Worm (Caenorhabditis elegans) whole organism, L4 larva: ENCODE measurements around the gene Y67D8B.2.

ENCODE experiments used
- D1046.2 ChIP-seq: fragments of 200-800 bp; sonication (Bioruptor generic); IDR thresholded peaks from 2 replicates; pipeline ENCODE4 v1.3.6; 2022; ENCODE audit warnings: missing genetic modification characterization, missing compliant biosample characterization
- F10B5.3 ChIP-seq: sonication (generic microtip); optimal IDR thresholded peaks from 2 replicates; lab custom pipeline; 2016; ENCODE audit warnings: mild to moderate bottlenecking, missing genetic modification characterization, missing compliant biosample characterization
- F26F4.8 ChIP-seq: fragments of 200-800 bp; sonication (Bioruptor generic); conservative IDR thresholded peaks from 2 replicates; pipeline ENCODE4 v1.3.6; 2022; ENCODE audit warnings: missing genetic modification characterization, missing compliant biosample characterization
- F37D6.2 ChIP-seq: sonication (generic microtip); optimal IDR thresholded peaks from 2 replicates; lab custom pipeline; 2016; ENCODE audit warnings: mild to moderate bottlenecking, missing genetic modification characterization, missing compliant biosample characterization
- F44E2.7 ChIP-seq: fragments of 200-800 bp; sonication (Bioruptor generic); IDR thresholded peaks from 2 replicates; pipeline ENCODE4 v2.1.2; 2022; ENCODE audit warnings: missing genetic modification characterization, missing compliant biosample characterization
- T26A8.4 ChIP-seq: fragments of 200-800 bp; sonication (Bioruptor generic); IDR thresholded peaks from 2 replicates; pipeline ENCODE4 v1.3.6; 2022; ENCODE audit warnings: missing genetic modification characterization, missing compliant biosample characterization
- Y105C5A.15 ChIP-seq: fragments of 200-800 bp; sonication (Bioruptor generic); IDR thresholded peaks from 2 replicates; pipeline ENCODE4 v1.3.6; 2022; ENCODE audit warnings: missing genetic modification characterization, missing compliant biosample characterization
- Y48G9A.11 ChIP-seq: fragments of 200-800 bp; sonication (Bioruptor generic); IDR thresholded peaks from 2 replicates; pipeline ENCODE4 v1.3.6; 2022; ENCODE audit warnings: missing genetic modification reagents, missing genetic modification characterization, missing compliant biosample characterization
- ZK546.5 ChIP-seq, 2 experiments: sonication (generic microtip); optimal IDR thresholded peaks; 2 replicates each; lab custom pipeline; 2017; ENCODE audit warnings: missing biosample characterization in 2 of 2, missing genetic modification characterization in 2 of 2
- aha-1 ChIP-seq: fragments of 150-350 bp; peaks from one replicate; lab custom pipeline; 2014; ENCODE audit warnings: missing biosample characterization, missing genetic modification characterization
- ceh-20 ChIP-seq: fragments of 200-800 bp; sonication (Bioruptor generic); IDR thresholded peaks from 2 replicates; pipeline ENCODE4 v1.3.6; 2022; ENCODE audit warnings: missing genetic modification reagents, missing genetic modification characterization, missing compliant biosample characterization
- ceh-32 ChIP-seq: sonication (generic microtip); optimal IDR thresholded peaks from 2 replicates; lab custom pipeline; 2016; ENCODE audit warnings: mild to moderate bottlenecking, missing genetic modification characterization, missing compliant biosample characterization; ENCODE audit not compliant: poor library complexity
- ceh-44 ChIP-seq: fragments of 200-800 bp; sonication (Bioruptor generic); IDR thresholded peaks from 2 replicates; pipeline ENCODE4 v1.3.6; 2022; ENCODE audit warnings: missing genetic modification reagents, missing genetic modification characterization, missing compliant biosample characterization
- ceh-62 ChIP-seq: sonication (generic microtip); optimal IDR thresholded peaks from 2 replicates; lab custom pipeline; 2017; ENCODE audit warnings: missing biosample characterization, missing genetic modification characterization
- cey-2 ChIP-seq: sonication (generic microtip); optimal IDR thresholded peaks from 3 replicates; lab custom pipeline; 2017; ENCODE audit warnings: missing genetic modification characterization, mild to moderate bottlenecking, missing compliant biosample characterization, antibody characterized with exemption, borderline replicate concordance; ENCODE audit not compliant: insufficient read depth
- daf-16 ChIP-seq, 3 experiments: sonication (generic microtip); optimal IDR thresholded peaks; 2 replicates each; lab custom pipeline; 2016 to 2017; ENCODE audit warnings: missing genetic modification characterization in 3 of 3, missing genetic modification reagents in 3 of 3, mild to moderate bottlenecking in 2 of 3, missing compliant biosample characterization in 2 of 3, missing biosample characterization in 1 of 3, moderate library complexity in 1 of 3
- dmd-9 ChIP-seq: fragments of 200-800 bp; sonication (Bioruptor generic); IDR thresholded peaks from 2 replicates; pipeline ENCODE4 v1.3.6; 2022; ENCODE audit warnings: missing genetic modification reagents, missing genetic modification characterization, missing compliant biosample characterization
- dpl-1 ChIP-seq: fragments of 150-350 bp; optimal IDR thresholded peaks from 2 replicates; lab custom pipeline; 2014; ENCODE audit warnings: missing biosample characterization, missing genetic modification reagents, missing genetic modification characterization
- dve-1 ChIP-seq: sonication (generic microtip); optimal IDR thresholded peaks from 2 replicates; lab custom pipeline; 2017; ENCODE audit warnings: antibody characterized with exemption, mild to moderate bottlenecking, missing genetic modification characterization, missing compliant biosample characterization; ENCODE audit not compliant: insufficient read depth
- fos-1 ChIP-seq: fragments of 150-350 bp; optimal IDR thresholded peaks from 2 replicates; lab custom pipeline; 2014; ENCODE audit warnings: missing biosample characterization, missing genetic modification characterization
- hlh-30 ChIP-seq: sonication (generic microtip); optimal IDR thresholded peaks from 2 replicates; lab custom pipeline; 2017; ENCODE audit warnings: antibody characterized with exemption, mild to moderate bottlenecking, missing genetic modification characterization, missing compliant biosample characterization; ENCODE audit not compliant: insufficient read depth
- lin-1 ChIP-seq: fragments of 200-800 bp; sonication (Bioruptor generic); IDR thresholded peaks from 2 replicates; pipeline ENCODE4 v1.3.6; 2022; ENCODE audit warnings: missing genetic modification reagents, missing genetic modification characterization, missing compliant biosample characterization
- lin-13 ChIP-seq: fragments of 150-350 bp; optimal IDR thresholded peaks from 2 replicates; lab custom pipeline; 2014; ENCODE audit warnings: missing biosample characterization, missing genetic modification reagents, missing genetic modification characterization
- lin-29 ChIP-seq: fragments of 200-800 bp; sonication (Bioruptor generic); IDR thresholded peaks from 2 replicates; pipeline ENCODE4 v1.3.6; 2022; ENCODE audit warnings: missing genetic modification reagents, missing genetic modification characterization, missing compliant biosample characterization
- lin-39 ChIP-seq: fragments of 150-350 bp; optimal IDR thresholded peaks from 2 replicates; lab custom pipeline; 2014; ENCODE audit warnings: missing biosample characterization, missing genetic modification reagents, missing genetic modification characterization
- lsy-2 ChIP-seq, 2 experiments: fragments of 150-350 bp in 1 of 2; sonication (generic microtip) in 1 of 2; optimal IDR thresholded peaks; 2 replicates each; lab custom pipeline; 2014 to 2017; ENCODE audit warnings: missing biosample characterization in 2 of 2, missing genetic modification characterization in 2 of 2
- madf-5 ChIP-seq, 2 experiments: fragments of 200-800 bp; sonication (Bioruptor generic); IDR thresholded peaks; 2 replicates each; pipeline ENCODE4 v1.3.6; 2022; ENCODE audit warnings: missing compliant biosample characterization in 2 of 2, missing genetic modification characterization in 2 of 2
- madf-9 ChIP-seq: fragments of 200-800 bp; sonication (Bioruptor generic); conservative IDR thresholded peaks from 2 replicates; pipeline ENCODE4 v1.3.6; 2022; ENCODE audit warnings: missing genetic modification reagents, missing genetic modification characterization, missing compliant biosample characterization
- mdl-1 ChIP-seq, 2 experiments: fragments of 150-350 bp in 1 of 2; sonication (generic microtip) in 1 of 2; optimal IDR thresholded peaks; 2 replicates each; lab custom pipeline; 2014 to 2017; ENCODE audit warnings: missing biosample characterization in 2 of 2, missing genetic modification characterization in 2 of 2
- mxl-3 ChIP-seq: fragments of 200-800 bp; sonication (Bioruptor generic); optimal IDR thresholded peaks from 2 replicates; lab custom pipeline; 2018; ENCODE audit warnings: mild to moderate bottlenecking, missing genetic modification characterization, missing compliant biosample characterization
- nhr-10 ChIP-seq: fragments of 150-350 bp; optimal IDR thresholded peaks from 2 replicates; lab custom pipeline; 2014; ENCODE audit warnings: missing biosample characterization, missing genetic modification characterization
- nhr-11 ChIP-seq: fragments of 150-350 bp; optimal IDR thresholded peaks from 2 replicates; lab custom pipeline; 2014; ENCODE audit warnings: missing biosample characterization, missing genetic modification characterization
- nhr-25 ChIP-seq: sonication (generic microtip); optimal IDR thresholded peaks from 2 replicates; lab custom pipeline; 2017; ENCODE audit warnings: missing genetic modification characterization, mild to moderate bottlenecking, missing compliant biosample characterization, antibody characterized with exemption, moderate library complexity, borderline replicate concordance; ENCODE audit not compliant: insufficient read depth
- nhr-41 ChIP-seq: fragments of 200-800 bp; sonication (Bioruptor generic); IDR thresholded peaks from 2 replicates; pipeline ENCODE4 v1.3.6; 2022; ENCODE audit warnings: missing genetic modification reagents, missing genetic modification characterization, missing compliant biosample characterization
- nhr-42 ChIP-seq: fragments of 200-800 bp; sonication (Bioruptor generic); IDR thresholded peaks from 2 replicates; pipeline ENCODE4 v1.3.6; 2022; ENCODE audit warnings: missing genetic modification characterization, missing compliant biosample characterization
- nhr-77 ChIP-seq: fragments of 150-350 bp; optimal IDR thresholded peaks from 2 replicates; lab custom pipeline; 2014; ENCODE audit warnings: missing biosample characterization, missing genetic modification characterization
- pha-4 ChIP-seq, 2 experiments: fragments of 150-350 bp in 1 of 2; fragments of 200-800 bp in 1 of 2; sonication (Bioruptor generic) in 1 of 2; IDR thresholded peaks in 1 of 2; optimal IDR thresholded peaks in 1 of 2; 2 replicates each; pipeline versions ENCODE4 v1.3.6 to Lab custom; 2014 to 2022; ENCODE audit warnings: missing genetic modification characterization in 2 of 2, missing genetic modification reagents in 2 of 2, missing biosample characterization in 1 of 2, missing compliant biosample characterization in 1 of 2
- php-3 ChIP-seq: fragments of 200-800 bp; sonication (Bioruptor generic); IDR thresholded peaks from 2 replicates; pipeline ENCODE4 v1.3.6; 2022; ENCODE audit warnings: missing genetic modification reagents, missing genetic modification characterization, missing compliant biosample characterization
- pqm-1 ChIP-seq: sonication (generic microtip); optimal IDR thresholded peaks from 2 replicates; lab custom pipeline; 2017; ENCODE audit warnings: missing biosample characterization, missing genetic modification characterization
- rbr-2 ChIP-seq: sonication (generic microtip); optimal IDR thresholded peaks from 2 replicates; lab custom pipeline; 2016; ENCODE audit warnings: missing genotype, missing genetic modification characterization, missing compliant biosample characterization
- sdz-12 ChIP-seq: fragments of 200-800 bp; sonication (Bioruptor generic); optimal IDR thresholded peaks from 2 replicates; lab custom pipeline; 2018; ENCODE audit warnings: mild to moderate bottlenecking, missing genetic modification characterization, missing compliant biosample characterization
- skn-1 ChIP-seq: fragments of 150-350 bp; optimal IDR thresholded peaks from 2 replicates; lab custom pipeline; 2014; ENCODE audit warnings: missing biosample characterization, missing genetic modification characterization
- snpc-1.2 ChIP-seq: fragments of 200-800 bp; sonication (Bioruptor generic); IDR thresholded peaks from 2 replicates; pipeline ENCODE4 v1.3.6; 2022; ENCODE audit warnings: missing genetic modification reagents, missing genetic modification characterization, missing compliant biosample characterization
- spr-1 ChIP-seq: sonication (generic microtip); optimal IDR thresholded peaks from 2 replicates; lab custom pipeline; 2016; ENCODE audit warnings: mild to moderate bottlenecking, missing genetic modification characterization, missing compliant biosample characterization
- tag-97 ChIP-seq: fragments of 200-800 bp; sonication (Bioruptor generic); IDR thresholded peaks from 2 replicates; pipeline ENCODE4 v1.3.6; 2022; ENCODE audit warnings: missing genetic modification characterization, missing compliant biosample characterization
- tra-1 ChIP-seq: fragments of 200-800 bp; sonication (Bioruptor generic); IDR thresholded peaks from 2 replicates; pipeline ENCODE4 v1.3.6; 2022; ENCODE audit warnings: missing genetic modification reagents, missing genetic modification characterization, missing compliant biosample characterization
- vab-7 ChIP-seq: fragments of 200-800 bp; sonication (Bioruptor generic); IDR thresholded peaks from 2 replicates; pipeline ENCODE4 v1.3.6; 2022; ENCODE audit warnings: missing genetic modification reagents, missing genetic modification characterization, missing compliant biosample characterization
- zip-11 ChIP-seq: fragments of 200-800 bp; sonication (Bioruptor generic); IDR thresholded peaks from 2 replicates; pipeline ENCODE4 v1.3.6; 2022; ENCODE audit warnings: missing genetic modification characterization, missing compliant biosample characterization
- zip-2 ChIP-seq: fragments of 150-350 bp; optimal IDR thresholded peaks from 2 replicates; lab custom pipeline; 2014; ENCODE audit warnings: missing biosample characterization, missing genetic modification characterization
- ztf-7 ChIP-seq: fragments of 150-350 bp; optimal IDR thresholded peaks from 2 replicates; lab custom pipeline; 2014; ENCODE audit warnings: missing biosample characterization, missing genetic modification characterization

Gene Y67D8B.2

ce11 chrIV:3160785-3161184 lies 30.6 kb downstream of the Y67D8B.2 start (continued):
- TF ChIP-seq rbr-2 = peak; percentile 85
- no peak for TF ChIP-seq fos-1 (tag; lab: Kevin White, UChicago)
- TF ChIP-seq dpl-1 (GFP tag; lab: Kevin White, UChicago) = peak; percentile 48
- peak; percentile 69 for TF ChIP-seq ztf-7 (tag; lab: Kevin White, UChicago)
- peak; percentile 94 for TF ChIP-seq dve-1 (tag; lab: Kevin White, UChicago)
- TF ChIP-seq pha-4 (GFP tag; IDR thresholded peaks at IDR 0.05; lab: Robert Waterston, UW) = peak; percentile 57; the same call in 1 of the 2 replicates
- TF ChIP-seq pha-4 (tag; optimal IDR thresholded peaks at IDR 0.05; lab: Kevin White, UChicago) = peak; percentile 28
- TF ChIP-seq nhr-11 = peak; percentile 89
- TF ChIP-seq lin-13 (GFP tag; lab: Kevin White, UChicago) = no peak
- TF ChIP-seq zip-2 (tag; lab: Kevin White, UChicago) = peak; percentile 5
- TF ChIP-seq sdz-12 (GFP tag; lab: Kevin White, UChicago) = no peak
- TF ChIP-seq lin-29 = no peak
- TF ChIP-seq F44E2.7 (GFP tag; lab: Robert Waterston, UW) = no peak
- no peak for TF ChIP-seq Y105C5A.15
- TF ChIP-seq madf-5 (GFP tag; IDR thresholded peaks at IDR 0.05; lab: Robert Waterston, UW) = no peak
- TF ChIP-seq nhr-10 (tag; lab: Kevin White, UChicago) = no peak
- TF ChIP-seq skn-1 = no peak
- TF ChIP-seq nhr-77 = peak; percentile 46
- TF ChIP-seq aha-1 (tag; lab: Kevin White, UChicago) = peak; percentile 91
- TF ChIP-seq nhr-25 (tag; lab: Kevin White, UChicago) = peak; percentile 67
- TF ChIP-seq lsy-2 (tag; optimal IDR thresholded peaks at IDR 0.05; lab: Kevin White, UChicago) = peak; percentile 63 to 86
- TF ChIP-seq hlh-30 = peak; percentile 91
- no peak for TF ChIP-seq cey-2
- no peak for TF ChIP-seq nhr-42 (GFP tag; lab: Robert Waterston, UW)
- TF ChIP-seq spr-1 (tag; lab: Kevin White, UChicago) = peak; percentile 60
- no peak for TF ChIP-seq php-3 (GFP tag; lab: Robert Waterston, UW)
- TF ChIP-seq tag-97 (GFP tag; lab: Robert Waterston, UW) = no peak
- no peak for TF ChIP-seq zip-11 (GFP tag; lab: Robert Waterston, UW)
- peak; percentile 64; the same call in 1 of the 2 replicates for TF ChIP-seq T26A8.4 (GFP tag; lab: Robert Waterston, UW)
- peak; percentile 78; the same call in 1 of the 2 replicates for TF ChIP-seq nhr-41
- peak; percentile 65 for TF ChIP-seq ceh-20 (GFP tag; lab: Robert Waterston, UW)
- no peak for TF ChIP-seq snpc-1.2 (GFP tag; lab: Robert Waterston, UW)
- TF ChIP-seq lin-1 (GFP tag; lab: Robert Waterston, UW) = 0 out of 2 replicates have a peak, but pooled peaks have one; percentile 56
- TF ChIP-seq F10B5.3 = no peak
- TF ChIP-seq daf-16 (GFP tag; optimal IDR thresholded peaks at IDR 0.05; lab: Kevin White, UChicago) = peak in 1 of 2 experiments; percentile 93
- TF ChIP-seq daf-16 (tag; optimal IDR thresholded peaks at IDR 0.05; lab: Kevin White, UChicago) = peak; percentile 99
- no peak for TF ChIP-seq ceh-32 (tag; lab: Kevin White, UChicago)
- TF ChIP-seq mdl-1 (tag; optimal IDR thresholded peaks at IDR 0.05; lab: Kevin White, UChicago) = peak; percentile 65 to 87
- peak; percentile 60 for TF ChIP-seq F37D6.2 (tag; lab: Kevin White, UChicago)
- no peak for TF ChIP-seq ceh-44
- 0 out of 2 replicates have a peak, but pooled peaks have one; percentile 17 for TF ChIP-seq madf-9 (GFP tag; lab: Robert Waterston, UW)
- TF ChIP-seq vab-7 (GFP tag; lab: Robert Waterston, UW) = peak; percentile 47; the same call in 1 of the 2 replicates
- 0 out of 2 replicates have a peak, but pooled peaks have one; percentile 49 for TF ChIP-seq tra-1 (GFP tag; lab: Robert Waterston, UW)
- TF ChIP-seq lin-39 = no peak
- TF ChIP-seq Y48G9A.11 (GFP tag; lab: Robert Waterston, UW) = no peak
- no peak for TF ChIP-seq F26F4.8
- TF ChIP-seq D1046.2 (GFP tag; lab: Robert Waterston, UW) = no peak
- no peak for TF ChIP-seq dmd-9 (GFP tag; lab: Robert Waterston, UW)
- TF ChIP-seq ceh-62 (tag; lab: Kevin White, UChicago) = no peak
- peak; percentile 90 for TF ChIP-seq mxl-3
- TF ChIP-seq ZK546.5 (tag; optimal IDR thresholded peaks at IDR 0.05; lab: Kevin White, UChicago) = no peak
- TF ChIP-seq pqm-1 (tag; lab: Kevin White, UChicago) = peak; percentile 51
